Worm (Caenorhabditis elegans) whole organism, L2 larva: ENCODE measurements around the gene srbc-30.

Experiments
- C34F6.9 ChIP-seq: fragments of 150-350 bp; optimal IDR thresholded peaks from 2 replicates; lab custom pipeline; 2014; ENCODE audit warnings: missing biosample characterization, missing genetic modification characterization
- F13H6.1 ChIP-seq: sonication (generic microtip); optimal IDR thresholded peaks from 2 replicates; lab custom pipeline; 2016; ENCODE audit warnings: missing genetic modification characterization, missing compliant biosample characterization
- R02D3.7 ChIP-seq: fragments of 150-350 bp; optimal IDR thresholded peaks from 2 replicates; lab custom pipeline; 2014; ENCODE audit warnings: missing biosample characterization, missing genetic modification characterization
- Y55F3AM.14 ChIP-seq: fragments of 200-800 bp; sonication (Bioruptor generic); optimal IDR thresholded peaks from 2 replicates; lab custom pipeline; 2018; ENCODE audit warnings: mild to moderate bottlenecking, missing genetic modification characterization, missing compliant biosample characterization
- ZK546.5 ChIP-seq: sonication (generic microtip); optimal IDR thresholded peaks from 2 replicates; lab custom pipeline; 2017; ENCODE audit warnings: missing biosample characterization, missing genetic modification characterization
- aly-2 ChIP-seq: fragments of 150-350 bp; optimal IDR thresholded peaks from 2 replicates; lab custom pipeline; 2014; ENCODE audit warnings: missing biosample characterization, missing genetic modification characterization
- ama-1 ChIP-seq: fragments of 150-350 bp; optimal IDR thresholded peaks from 2 replicates; lab custom pipeline; 2018; ENCODE audit warnings: inconsistent platforms
- blmp-1 ChIP-seq: sonication (generic microtip); optimal IDR thresholded peaks from 2 replicates; lab custom pipeline; 2017; ENCODE audit warnings: missing genetic modification characterization, mild to moderate bottlenecking, missing compliant biosample characterization, antibody characterized with exemption, moderate library complexity; ENCODE audit not compliant: insufficient read depth
- ceh-16 ChIP-seq: fragments of 150-350 bp; optimal IDR thresholded peaks from 2 replicates; lab custom pipeline; 2014; ENCODE audit warnings: missing biosample characterization, missing genetic modification characterization
- crh-2 ChIP-seq: sonication (generic microtip); optimal IDR thresholded peaks from 2 replicates; lab custom pipeline; 2017; ENCODE audit warnings: missing biosample characterization, missing genetic modification characterization
- dmd-4 ChIP-seq: sonication (generic microtip); optimal IDR thresholded peaks from 2 replicates; lab custom pipeline; 2017; ENCODE audit warnings: missing biosample characterization, missing genetic modification characterization
- elt-3 ChIP-seq: sonication (generic microtip); optimal IDR thresholded peaks from 2 replicates; lab custom pipeline; 2017; ENCODE audit warnings: missing biosample characterization, missing genetic modification characterization
- fos-1 ChIP-seq: fragments of 150-350 bp; optimal IDR thresholded peaks from 2 replicates; lab custom pipeline; 2014; ENCODE audit warnings: missing biosample characterization, missing genetic modification characterization
- lin-11 ChIP-seq: fragments of 150-350 bp; sonication (generic microtip); optimal IDR thresholded peaks from 2 replicates; lab custom pipeline; 2014; ENCODE audit warnings: missing biosample characterization, missing genetic modification characterization, inconsistent platforms, mixed read lengths
- lin-13 ChIP-seq: fragments of 150-350 bp; optimal IDR thresholded peaks from 2 replicates; lab custom pipeline; 2014; ENCODE audit warnings: missing biosample characterization, missing genetic modification reagents, missing genetic modification characterization
- lin-39 ChIP-seq: fragments of 150-350 bp; optimal IDR thresholded peaks from 2 replicates; lab custom pipeline; 2014; ENCODE audit warnings: missing biosample characterization, missing genetic modification reagents, missing genetic modification characterization
- mab-5 ChIP-seq: fragments of 150-350 bp; optimal IDR thresholded peaks from 2 replicates; lab custom pipeline; 2014; ENCODE audit warnings: missing biosample characterization, missing genetic modification characterization
- mbf-1 ChIP-seq: sonication (generic microtip); optimal IDR thresholded peaks from 2 replicates; lab custom pipeline; 2017; ENCODE audit warnings: missing biosample characterization, missing genetic modification characterization
- mdl-1 ChIP-seq, 2 experiments: fragments of 150-350 bp in 1 of 2; sonication (generic microtip) in 1 of 2; optimal IDR thresholded peaks; 2 replicates each; lab custom pipeline; 2017; ENCODE audit warnings: missing biosample characterization in 2 of 2, missing genetic modification characterization in 2 of 2
- nhr-10 ChIP-seq: sonication (generic microtip); optimal IDR thresholded peaks from 2 replicates; lab custom pipeline; 2017; ENCODE audit warnings: missing biosample characterization, missing genetic modification characterization
- nhr-23 ChIP-seq: fragments of 150-350 bp; optimal IDR thresholded peaks from 2 replicates; lab custom pipeline; 2014; ENCODE audit warnings: missing biosample characterization, missing genetic modification reagents, missing genetic modification characterization
- nhr-237 ChIP-seq: fragments of 150-350 bp; optimal IDR thresholded peaks from 2 replicates; lab custom pipeline; 2014; ENCODE audit warnings: missing biosample characterization, missing genetic modification characterization
- nhr-25 ChIP-seq: fragments of 150-350 bp; sonication (generic microtip); optimal IDR thresholded peaks from 3 replicates; lab custom pipeline; 2014; ENCODE audit warnings: missing biosample characterization, missing genetic modification characterization
- nhr-6 ChIP-seq: fragments of 150-350 bp; optimal IDR thresholded peaks from 2 replicates; lab custom pipeline; 2014; ENCODE audit warnings: missing biosample characterization, missing genetic modification characterization
- nhr-77 ChIP-seq: fragments of 150-350 bp; optimal IDR thresholded peaks from 2 replicates; lab custom pipeline; 2014; ENCODE audit warnings: missing biosample characterization, missing genetic modification characterization
- skn-1 ChIP-seq: sonication (generic microtip); optimal IDR thresholded peaks from 2 replicates; lab custom pipeline; 2017; ENCODE audit warnings: missing biosample characterization, missing genetic modification characterization
- sma-3 ChIP-seq: sonication (generic microtip); optimal IDR thresholded peaks from 2 replicates; lab custom pipeline; 2016; ENCODE audit warnings: missing genetic modification reagents, missing genetic modification characterization, missing compliant biosample characterization
- unc-39 ChIP-seq: fragments of 150-350 bp; optimal IDR thresholded peaks from 2 replicates; lab custom pipeline; 2014; ENCODE audit warnings: missing biosample characterization, missing genetic modification characterization
- unc-55 ChIP-seq: fragments of 150-350 bp; sonication (generic microtip); optimal IDR thresholded peaks from 3 replicates; lab custom pipeline; 2014; ENCODE audit warnings: missing biosample characterization, missing genetic modification reagents, missing genetic modification characterization
- unc-62 ChIP-seq: fragments of 150-350 bp; optimal IDR thresholded peaks from 2 replicates; lab custom pipeline; 2014; ENCODE audit warnings: missing biosample characterization, missing genetic modification reagents, missing genetic modification characterization
- ztf-1 ChIP-seq: fragments of 200-800 bp; sonication (Bioruptor generic); conservative IDR thresholded peaks from 2 replicates; pipeline ENCODE4 v1.3.6; 2022; ENCODE audit warnings: missing genetic modification characterization, missing compliant biosample characterization
- ztf-4 ChIP-seq: fragments of 150-350 bp; optimal IDR thresholded peaks from 2 replicates; lab custom pipeline; 2014; ENCODE audit warnings: missing biosample characterization, missing genetic modification characterization

srbc-30 gene

DNA sequence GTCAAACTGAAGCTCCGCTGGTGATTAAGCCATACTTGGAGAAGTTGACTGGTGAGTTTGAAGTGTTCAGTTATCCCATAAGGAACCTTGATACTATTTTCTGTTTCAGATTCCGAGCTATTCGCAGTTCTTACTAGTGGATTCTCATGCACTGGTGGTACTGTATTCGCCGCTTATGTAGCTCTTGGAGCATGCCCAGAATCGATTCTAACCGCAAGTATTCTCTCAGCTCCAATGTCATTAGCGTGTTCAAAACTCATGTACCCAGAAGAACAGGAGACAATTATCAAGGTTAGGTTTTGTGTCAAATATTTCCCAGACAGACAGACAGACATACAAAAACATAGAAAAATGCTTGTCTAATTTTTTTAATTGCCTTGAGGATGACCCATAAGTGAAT is 15.3 kb downstream of the srbc-30 start:
- TF ChIP-seq nhr-77 (tag; lab: Kevin White, UChicago) (no peak), lin-11 (no peak), unc-62 (no peak), fos-1 (tag; lab: Kevin White, UChicago) (no peak), ztf-1 (no peak), ceh-16 (tag; lab: Kevin White, UChicago) (no peak), mdl-1 (tag; optimal IDR thresholded peaks at IDR 0.05; lab: Kevin White, UChicago) (no peak), ZK546.5 (tag; lab: Kevin White, UChicago) (no peak), C34F6.9 (tag; lab: Kevin White, UChicago) (no peak), skn-1 (tag; lab: Kevin White, UChicago) (no peak), lin-13 (GFP tag; lab: Kevin White, UChicago) (no peak), mab-5 (tag; lab: Kevin White, UChicago) (no peak), nhr-237 (tag; lab: Kevin White, UChicago) (no peak), crh-2 (tag; lab: Kevin White, UChicago) (no peak), nhr-6 (tag; lab: Kevin White, UChicago) (no peak)

DNA sequence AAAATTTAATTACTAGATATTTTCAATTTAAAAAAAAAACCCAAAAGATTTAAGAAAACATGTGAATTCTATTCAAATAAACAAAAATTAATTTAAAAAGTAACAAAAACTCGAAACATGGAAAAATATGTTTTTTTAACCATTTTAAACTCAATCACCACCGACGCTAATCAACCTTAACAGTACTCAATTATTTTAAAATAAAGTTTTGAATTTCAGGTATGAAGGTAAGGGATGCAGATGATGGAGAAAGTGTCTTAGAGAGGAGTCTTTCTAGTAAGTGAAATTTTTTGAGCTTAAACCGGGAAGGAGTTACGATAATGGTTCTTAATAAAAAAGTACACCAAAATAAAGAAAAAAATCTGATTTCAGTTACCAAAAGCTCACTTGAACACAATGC is 16.7 kb downstream of the srbc-30 start, which contains the start of gene slc-28.1:
slc-28.1 (plus strand) TSS at position 301 of the 400 bp plus-strand sequence.
- TF ChIP-seq skn-1 (tag; lab: Kevin White, UChicago) (no peak), unc-39 (tag; lab: Kevin White, UChicago) (no peak), sma-3 (no peak), ztf-1 (no peak), blmp-1 (tag; lab: Kevin White, UChicago) (no peak), C34F6.9 (tag; lab: Kevin White, UChicago) (no peak)

DNA sequence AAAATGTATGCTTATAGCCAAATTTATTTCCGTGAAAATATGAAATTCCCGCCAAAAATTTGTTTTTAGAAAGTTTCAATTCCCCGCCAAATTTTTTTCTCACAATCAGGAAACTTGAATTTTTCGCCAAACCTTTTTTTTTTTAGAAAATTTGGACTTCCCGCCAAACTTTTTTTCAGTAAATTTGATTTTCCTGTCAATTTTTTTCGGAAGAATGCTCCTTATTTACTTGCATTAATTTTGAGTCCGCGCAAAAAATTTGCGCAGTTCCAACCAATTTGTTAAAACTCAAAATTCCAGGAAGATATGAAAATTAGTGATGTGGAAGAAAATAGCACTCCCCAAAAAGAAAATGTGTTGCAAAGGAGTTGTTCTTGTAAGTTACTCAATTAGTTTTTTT is 20.3 kb downstream of the srbc-30 start, which contains the start of gene slc-28.2:
slc-28.2 (plus strand) TSS at position 301 of the 400 bp plus-strand sequence.
- TF ChIP-seq R02D3.7 (tag; lab: Kevin White, UChicago) (no peak), ceh-16 (tag; lab: Kevin White, UChicago) (no peak), mdl-1 (tag; optimal IDR thresholded peaks at IDR 0.05; lab: Kevin White, UChicago) (no peak), nhr-23 (tag; lab: Kevin White, UChicago) (no peak), ama-1 (lab: Kevin White, UChicago) (no peak)

ce11 chrV:3455135-3455747 is 25.0 kb downstream of the srbc-30 start:
- TF ChIP-seq elt-3 (tag; lab: Kevin White, UChicago) = no peak
- no peak for TF ChIP-seq Y55F3AM.14
- no peak for TF ChIP-seq dmd-4
- no peak for TF ChIP-seq ztf-4 (tag; lab: Kevin White, UChicago)
- TF ChIP-seq nhr-77 (tag; lab: Kevin White, UChicago) = no peak
- no peak for TF ChIP-seq mdl-1 (tag; optimal IDR thresholded peaks at IDR 0.05; lab: Kevin White, UChicago)
- TF ChIP-seq nhr-237 (tag; lab: Kevin White, UChicago) = no peak
- no peak for TF ChIP-seq F13H6.1 (tag; lab: Kevin White, UChicago)
- TF ChIP-seq nhr-10 (tag; lab: Kevin White, UChicago) = no peak
- no peak for TF ChIP-seq unc-55 (GFP tag; lab: Kevin White, UChicago)
- no peak for TF ChIP-seq blmp-1 (tag; lab: Kevin White, UChicago)

- no peak for TF ChIP-seq nhr-25 (tag; lab: Kevin White, UChicago)
- no peak for TF ChIP-seq R02D3.7 (tag; lab: Kevin White, UChicago)
- no peak for TF ChIP-seq skn-1 (tag; lab: Kevin White, UChicago)
- no peak for TF ChIP-seq sma-3
- TF ChIP-seq nhr-237 (tag; lab: Kevin White, UChicago) = no peak
- TF ChIP-seq aly-2 (tag; lab: Kevin White, UChicago) = no peak
- TF ChIP-seq mbf-1 (tag; lab: Kevin White, UChicago) = no peak
- TF ChIP-seq C34F6.9 (tag; lab: Kevin White, UChicago) = no peak
- no peak for TF ChIP-seq lin-11
- no peak for TF ChIP-seq lin-39 (tag; lab: Kevin White, UChicago)
- no peak for TF ChIP-seq nhr-10 (tag; lab: Kevin White, UChicago)
Observed at ce11 chrV:3454620-3455019, 25.6 kb downstream of the srbc-30 start.
